Worm (Caenorhabditis elegans): ENCODE measurements around the gene mfsd-11.

The mfsd-11 gene

ce11 chrX:12118340-12118739 lies 35.6 kb downstream of the mfsd-11 start, which contains the start of gene lgc-16:
TSS of gene lgc-16 (plus strand) at chrX:12118640.
- TF ChIP-seq isw-1 (GFP tag; IDR thresholded peaks at IDR 0.05) (no peak), efl-1 (optimal IDR thresholded peaks at IDR 0.05) (no peak), efl-1 (GFP tag; optimal IDR thresholded peaks at IDR 0.05 in 1 of 2) (peak in 1 of 2 experiments; percentile 37)

ce11 chrX:12114024-12114423 lies 39.9 kb downstream of the mfsd-11 start, which contains the start of gene lgc-15:
TSS of gene lgc-15 (plus strand) at chrX:12114324.
- TF ChIP-seq grh-1 (GFP tag; IDR thresholded peaks at IDR 0.05) (no peak), pax-3 (tag; optimal IDR thresholded peaks at IDR 0.05) (no peak), ceh-8 (GFP tag; optimal IDR thresholded peaks at IDR 0.05) (no peak), Y116A8C.19 (tag; optimal IDR thresholded peaks at IDR 0.05; ENCODE audit: borderline replicate concordance) (no peak), blmp-1 (tag; optimal IDR thresholded peaks at IDR 0.05) (no peak), egl-27 (tag; optimal IDR thresholded peaks at IDR 0.05) (no peak), tbx-2 (tag; optimal IDR thresholded peaks at IDR 0.05) (no peak), alr-1 (tag; optimal IDR thresholded peaks at IDR 0.05; ENCODE audit: borderline replicate concordance) (no peak), nhr-11 (tag; optimal IDR thresholded peaks at IDR 0.05) (no peak), C34B4.2 (tag; optimal IDR thresholded peaks at IDR 0.05) (no peak)

ce11 chrX:12111213-12111612 lies 42.7 kb downstream of the mfsd-11 start, which contains the start of gene lgc-14:
TSS of gene lgc-14 (plus strand) at chrX:12111513.
- TF ChIP-seq mdl-1 (tag; optimal IDR thresholded peaks at IDR 0.05) (no peak), aha-1 (tag; optimal IDR thresholded peaks at IDR 0.05) (no peak), swsn-7 (tag; optimal IDR thresholded peaks at IDR 0.05) (no peak), elt-3 (tag; optimal IDR thresholded peaks at IDR 0.05) (no peak), snu-23 (GFP tag; optimal IDR thresholded peaks at IDR 0.05) (no peak), hlh-4 (tag; optimal IDR thresholded peaks at IDR 0.05) (no peak), elt-2 (tag; optimal IDR thresholded peaks at IDR 0.05) (no peak), ama-1 (optimal IDR thresholded peaks at IDR 0.05) (no peak), vab-15 (tag; optimal IDR thresholded peaks at IDR 0.05) (no peak), ceh-82 (tag; optimal IDR thresholded peaks at IDR 0.05) (no peak), fos-1 (tag; optimal IDR thresholded peaks at IDR 0.05) (no peak), ceh-8 (GFP tag; optimal IDR thresholded peaks at IDR 0.05) (no peak), nhr-28 (tag; optimal IDR thresholded peaks at IDR 0.05) (no peak), egl-27 (tag; optimal IDR thresholded peaks at IDR 0.05) (no peak), unc-130 (tag; optimal IDR thresholded peaks at IDR 0.05) (no peak), lin-15B (tag; optimal IDR thresholded peaks at IDR 0.05) (no peak), rnt-1 (tag; optimal IDR thresholded peaks at IDR 0.05) (no peak), zag-1 (tag; optimal IDR thresholded peaks at IDR 0.05) (no peak), sptf-1 (tag; optimal IDR thresholded peaks at IDR 0.05) (no peak), lin-13 (GFP tag; optimal IDR thresholded peaks at IDR 0.05) (no peak)

- no peak for TF ChIP-seq isw-1 (GFP tag; IDR thresholded peaks at IDR 0.05)
- no peak for TF ChIP-seq egl-27 (tag; optimal IDR thresholded peaks at IDR 0.05)
- TF ChIP-seq lin-13 (GFP tag; optimal IDR thresholded peaks at IDR 0.05): no peak
- TF ChIP-seq nhr-19 (GFP tag; conservative IDR thresholded peaks at IDR 0.05): no peak
- no peak for TF ChIP-seq mab-9 (GFP tag; IDR thresholded peaks at IDR 0.05)
- no peak for TF ChIP-seq skn-1 (tag; optimal IDR thresholded peaks at IDR 0.05)
- no peak for TF ChIP-seq nhr-47 (tag; optimal IDR thresholded peaks at IDR 0.05)
Observed at ce11 chrX:12108517-12109216, 45.2 kb downstream of the mfsd-11 start, which contains the start of the genes W03G11.2 and lgc-13. TSS of gene W03G11.2 (minus strand) at chrX:12108617. TSS of gene lgc-13 (plus strand) at chrX:12109166.

- TF ChIP-seq swsn-7 (tag; optimal IDR thresholded peaks at IDR 0.05) (peak; percentile 85), ceh-90 (tag; optimal IDR thresholded peaks at IDR 0.05) (no peak), unc-62 (GFP tag; optimal IDR thresholded peaks at IDR 0.05) (no peak), tlp-1 (tag; optimal IDR thresholded peaks at IDR 0.05) (no peak), snu-23 (GFP tag; optimal IDR thresholded peaks at IDR 0.05) (peak; percentile 90), dpl-1 (GFP tag; optimal IDR thresholded peaks at IDR 0.05) (peak in 2 of 3 experiments; percentile 4 to 13), nhr-71 (tag; optimal IDR thresholded peaks at IDR 0.05) (peak; percentile 86), elt-3 (tag; optimal IDR thresholded peaks at IDR 0.05) (peak in 2 of 6 experiments; percentile 19 to 52), hlh-17 (GFP tag; optimal IDR thresholded peaks at IDR 0.05; ENCODE audit: borderline replicate concordance) (no peak), pax-3 (tag; optimal IDR thresholded peaks at IDR 0.05) (peak; percentile 34), hlh-4 (tag; optimal IDR thresholded peaks at IDR 0.05) (no peak), mep-1 (tag; optimal IDR thresholded peaks at IDR 0.05) (peak; percentile 65), aly-2 (tag; optimal IDR thresholded peaks at IDR 0.05) (peak; percentile 38), fkh-10 (GFP tag; optimal IDR thresholded peaks at IDR 0.05) (peak; percentile 85), ceh-82 (tag; optimal IDR thresholded peaks at IDR 0.05) (peak; percentile 74 to 80 (median 78))
Observed at ce11 chrX:12106004-12106403, 47.9 kb downstream of the mfsd-11 start.

All from whole organism, L1 larva.